Fruit fly (Drosophila melanogaster) whole organism, embryonic: ENCODE results near the gene RabX6.
A peak's percentile ranks its signal among the peaks of the same experiment; 100 is the strongest.

ENCODE experiments used
- Blimp-1 ChIP-seq: fragments of 200-800 bp; sonication (Bioruptor generic); optimal IDR thresholded peaks from 3 replicates; lab custom pipeline; 2018; ENCODE audit warnings: missing biosample characterization, missing genetic modification characterization, mild to moderate bottlenecking, moderate library complexity, missing genetic modification reagents
- BtbVII ChIP-seq: fragments of 200-800 bp; sonication (Bioruptor generic); optimal IDR thresholded peaks from 3 replicates; lab custom pipeline; 2017; ENCODE audit warnings: missing biosample characterization, mild to moderate bottlenecking, missing genetic modification characterization
- Bteb2 ChIP-seq: fragments of 200-800 bp; sonication (Bioruptor generic); optimal IDR thresholded peaks from 2 replicates; lab custom pipeline; 2016; ENCODE audit warnings: missing biosample characterization, missing genetic modification characterization
- CG10979 ChIP-seq: fragments of 200-800 bp; sonication (Bioruptor generic); optimal IDR thresholded peaks from 2 replicates; lab custom pipeline; 2018; ENCODE audit warnings: missing biosample characterization, mild to moderate bottlenecking, missing genetic modification characterization, moderate library complexity
- CG11085 ChIP-seq: fragments of 200-800 bp; sonication (Bioruptor generic); IDR thresholded peaks from 2 replicates; pipeline ENCODE4 v1.3.6; 2022; ENCODE audit warnings: missing biosample characterization, missing genetic modification characterization
- CG12391 ChIP-seq: fragments of 200-800 bp; sonication (Bioruptor generic); optimal IDR thresholded peaks from 3 replicates; lab custom pipeline; 2018; ENCODE audit warnings: missing biosample characterization, mild to moderate bottlenecking, missing genetic modification characterization, moderate library complexity
- CG14441 ChIP-seq: fragments of 200-800 bp; sonication (Bioruptor generic); IDR thresholded peaks from 2 replicates; pipeline ENCODE4 v1.3.6; 2022; ENCODE audit warnings: missing biosample characterization, missing genetic modification characterization
- CG15601 ChIP-seq: fragments of 200-800 bp; sonication (Bioruptor generic); optimal IDR thresholded peaks from 3 replicates; lab custom pipeline; 2019; ENCODE audit warnings: missing biosample characterization, mild to moderate bottlenecking, missing genetic modification characterization, moderate library complexity
- CG17829 ChIP-seq: fragments of 200-800 bp; optimal IDR thresholded peaks from 2 replicates; lab custom pipeline; 2019; ENCODE audit warnings: missing biosample characterization, mild to moderate bottlenecking, missing genetic modification characterization, moderate library complexity
- CG2678 ChIP-seq: fragments of 200-800 bp; sonication (Bioruptor generic); optimal IDR thresholded peaks from 3 replicates; lab custom pipeline; 2019; ENCODE audit warnings: missing biosample characterization, mild to moderate bottlenecking, missing genetic modification characterization, moderate library complexity
- CG2875 ChIP-seq: fragments of 200-800 bp; sonication (Bioruptor generic); optimal IDR thresholded peaks from 2 replicates; lab custom pipeline; 2017; ENCODE audit warnings: missing biosample characterization, mild to moderate bottlenecking, missing genetic modification characterization, missing genetic modification reagents
- CG30403 ChIP-seq: fragments of 200-800 bp; sonication (Bioruptor generic); optimal IDR thresholded peaks from 3 replicates; lab custom pipeline; 2016; ENCODE audit warnings: missing biosample characterization, missing genetic modification characterization
- CG31441 ChIP-seq: fragments of 200-800 bp; sonication (Bioruptor generic); IDR thresholded peaks from 2 replicates; pipeline ENCODE4 v1.3.6; 2022; ENCODE audit warnings: missing biosample characterization, missing genetic modification characterization
- CG3407 ChIP-seq: fragments of 200-800 bp; sonication (Bioruptor generic); optimal IDR thresholded peaks from 2 replicates; lab custom pipeline; 2018; ENCODE audit warnings: missing biosample characterization, mild to moderate bottlenecking, missing genetic modification characterization
- CG34224 ChIP-seq: fragments of 200-800 bp; sonication (Bioruptor generic); IDR thresholded peaks from 3 replicates; pipeline ENCODE4 v1.3.6; 2022; ENCODE audit warnings: missing biosample characterization, missing genetic modification characterization; ENCODE audit not compliant: partially characterized antibody
- CG6689 ChIP-seq: fragments of 200-800 bp; sonication (Bioruptor generic); IDR thresholded peaks from 2 replicates; pipeline ENCODE4 v1.3.6; 2022; ENCODE audit warnings: missing biosample characterization, missing genetic modification characterization
- CG7271 ChIP-seq: fragments of 200-800 bp; sonication (Bioruptor generic); optimal IDR thresholded peaks from 2 replicates; lab custom pipeline; 2018; ENCODE audit warnings: missing biosample characterization, mild to moderate bottlenecking, missing genetic modification characterization, moderate library complexity
- CG7745 ChIP-seq: fragments of 200-800 bp; sonication (Bioruptor generic); optimal IDR thresholded peaks from 2 replicates; lab custom pipeline; 2018; ENCODE audit warnings: missing biosample characterization, mild to moderate bottlenecking, missing genetic modification characterization, moderate library complexity
- CG7963 ChIP-seq: fragments of 200-800 bp; sonication (Bioruptor generic); IDR thresholded peaks from 3 replicates; pipeline ENCODE4 v1.3.6; 2022; ENCODE audit warnings: missing biosample characterization, missing genetic modification characterization; ENCODE audit not compliant: partially characterized antibody
- Camta ChIP-seq: fragments of 200-800 bp; sonication (Bioruptor generic); optimal IDR thresholded peaks from 2 replicates; lab custom pipeline; 2016; ENCODE audit warnings: missing biosample characterization, missing genetic modification characterization
- Chrac-16 ChIP-seq: fragments of 200-800 bp; sonication (Bioruptor generic); optimal IDR thresholded peaks from 3 replicates; lab custom pipeline; 2016; ENCODE audit warnings: missing biosample characterization, missing genetic modification characterization
- CoRest ChIP-seq: fragments of 200-800 bp; sonication (Bioruptor generic); optimal IDR thresholded peaks from 3 replicates; lab custom pipeline; 2018; ENCODE audit warnings: missing biosample characterization, mild to moderate bottlenecking, missing genetic modification characterization, moderate library complexity
- D19A ChIP-seq: fragments of 200-800 bp; optimal IDR thresholded peaks from 3 replicates; lab custom pipeline; 2019; ENCODE audit warnings: missing biosample characterization, mild to moderate bottlenecking, missing genetic modification characterization, moderate library complexity
- Hmx ChIP-seq: fragments of 200-800 bp; sonication (Bioruptor generic); optimal IDR thresholded peaks from 2 replicates; lab custom pipeline; 2016; ENCODE audit warnings: missing biosample characterization, missing genetic modification characterization
- Med ChIP-seq: fragments of 200-800 bp; sonication (Bioruptor generic); peaks from one replicate; lab custom pipeline; 2016; ENCODE audit warnings: missing biosample characterization, missing genetic modification characterization, mild to moderate bottlenecking, inconsistent platforms, moderate library complexity
- Meics ChIP-seq: fragments of 200-800 bp; sonication (Bioruptor generic); optimal IDR thresholded peaks from 2 replicates; lab custom pipeline; 2017; ENCODE audit warnings: missing biosample characterization, mild to moderate bottlenecking, missing genetic modification characterization
- Oli ChIP-seq: fragments of 200-800 bp; sonication (Bioruptor generic); optimal IDR thresholded peaks from 2 replicates; lab custom pipeline; 2018; ENCODE audit warnings: missing biosample characterization, mild to moderate bottlenecking, missing genetic modification characterization, moderate library complexity
- Trl ChIP-seq, 3 experiments: fragments of >200 bp in 2 of 3; fragments of 200-800 bp in 1 of 3; sonication (Bioruptor generic) in 1 of 3; optimal IDR thresholded peaks; 2 replicates in 1 of 3; 3 replicates in 2 of 3; lab custom pipeline; 2016 to 2017; ENCODE audit warnings: missing biosample characterization in 1 of 3, missing genetic modification characterization in 1 of 3
- ara ChIP-seq: fragments of 200-800 bp; sonication (Bioruptor generic); IDR thresholded peaks from 2 replicates; pipeline ENCODE4 v1.3.6; 2022; ENCODE audit warnings: missing biosample characterization, missing genetic modification characterization
- dmrt11E ChIP-seq: fragments of 200-800 bp; sonication (Bioruptor generic); optimal IDR thresholded peaks from 3 replicates; lab custom pipeline; 2018; ENCODE audit warnings: missing biosample characterization, mild to moderate bottlenecking, missing genetic modification characterization, moderate library complexity
- dmrt99B ChIP-seq: fragments of 200-800 bp; sonication (Bioruptor generic); optimal IDR thresholded peaks from 2 replicates; lab custom pipeline; 2018; ENCODE audit warnings: missing biosample characterization, mild to moderate bottlenecking, missing genetic modification characterization, moderate library complexity
- dpn ChIP-seq, 2 experiments: fragments of 200-800 bp; sonication (Bioruptor generic); optimal IDR thresholded peaks; 3 replicates each; lab custom pipeline; 2016; ENCODE audit warnings: missing biosample characterization in 2 of 2, missing genetic modification characterization in 2 of 2
- dysf ChIP-seq: fragments of 200-800 bp; sonication (Bioruptor generic); IDR thresholded peaks from 3 replicates; pipeline ENCODE4 v1.3.6; 2022; ENCODE audit warnings: missing biosample characterization, missing genetic modification characterization
- en ChIP-seq: fragments of 200-800 bp; sonication (Bioruptor generic); optimal IDR thresholded peaks from 2 replicates; lab custom pipeline; 2016; ENCODE audit warnings: missing biosample characterization, missing genetic modification characterization
- fd96Cb ChIP-seq: fragments of 200-800 bp; sonication (Bioruptor generic); optimal IDR thresholded peaks from 2 replicates; lab custom pipeline; 2018; ENCODE audit warnings: missing biosample characterization, mild to moderate bottlenecking, missing genetic modification characterization, moderate library complexity
- gem ChIP-seq: fragments of 200-800 bp; sonication (Bioruptor generic); optimal IDR thresholded peaks from 2 replicates; lab custom pipeline; 2019; ENCODE audit warnings: missing biosample characterization, mild to moderate bottlenecking, missing genetic modification characterization, moderate library complexity
- gfzf ChIP-seq: fragments of 200-800 bp; sonication (Bioruptor generic); optimal IDR thresholded peaks from 2 replicates; lab custom pipeline; 2016; ENCODE audit warnings: missing biosample characterization, mild to moderate bottlenecking, missing genetic modification characterization, moderate library complexity
- hbn ChIP-seq: fragments of 200-800 bp; sonication (Bioruptor generic); IDR thresholded peaks from 2 replicates; pipeline ENCODE4 v1.3.6; 2022; ENCODE audit warnings: missing biosample characterization, missing genetic modification characterization; ENCODE audit not compliant: partially characterized antibody
- klu ChIP-seq: fragments of 200-800 bp; sonication (Bioruptor generic); IDR thresholded peaks from 2 replicates; pipeline ENCODE4 v1.3.6; 2022; ENCODE audit warnings: missing biosample characterization, missing genetic modification characterization
- lola ChIP-seq, 3 experiments: fragments of >200 bp in 2 of 3; fragments of 200-800 bp in 1 of 3; sonication (Bioruptor generic) in 1 of 3; optimal IDR thresholded peaks; 2 replicates each; lab custom pipeline; 2017 to 2019; ENCODE audit warnings: missing biosample characterization in 3 of 3, missing genetic modification characterization in 3 of 3, mild to moderate bottlenecking in 1 of 3, moderate library complexity in 1 of 3
- onecut ChIP-seq: fragments of 200-800 bp; sonication (Bioruptor generic); IDR thresholded peaks from 2 replicates; pipeline ENCODE4 v1.3.6; 2022; ENCODE audit warnings: missing biosample characterization, missing genetic modification characterization
- org-1 ChIP-seq: fragments of 200-800 bp; sonication (Bioruptor generic); optimal IDR thresholded peaks from 2 replicates; lab custom pipeline; 2017; ENCODE audit warnings: missing biosample characterization, missing genetic modification characterization
- pita ChIP-seq: fragments of 200-800 bp; sonication (Bioruptor generic); optimal IDR thresholded peaks from 2 replicates; lab custom pipeline; 2017; ENCODE audit warnings: missing biosample characterization, mild to moderate bottlenecking, missing genetic modification characterization
- pnt ChIP-seq: fragments of 200-800 bp; sonication (Bioruptor generic); optimal IDR thresholded peaks from 3 replicates; lab custom pipeline; 2016; ENCODE audit warnings: missing biosample characterization, missing genetic modification characterization
- sens ChIP-seq: fragments of 200-800 bp; sonication (Bioruptor generic); peaks from one replicate; lab custom pipeline; 2016; ENCODE audit warnings: missing biosample characterization, missing genetic modification characterization
- seq ChIP-seq: fragments of 200-800 bp; sonication (Bioruptor generic); IDR thresholded peaks from 2 replicates; pipeline ENCODE4 v1.3.6; 2022; ENCODE audit warnings: missing biosample characterization, missing genetic modification characterization
- slp2 ChIP-seq: fragments of 200-800 bp; sonication (Bioruptor generic); optimal IDR thresholded peaks from 2 replicates; lab custom pipeline; 2016; ENCODE audit warnings: missing biosample characterization, missing genetic modification characterization
- ssp ChIP-seq: fragments of 200-800 bp; sonication (Bioruptor generic); IDR thresholded peaks from 2 replicates; pipeline ENCODE4 v1.3.6; 2022; ENCODE audit warnings: missing biosample characterization, missing genetic modification characterization
- ttk ChIP-seq: fragments of 200-800 bp; sonication (Bioruptor generic); IDR thresholded peaks from 2 replicates; pipeline ENCODE4 v2.1.2; 2022; ENCODE audit warnings: missing biosample characterization, missing genetic modification characterization
- unpg ChIP-seq: fragments of 200-800 bp; sonication (Bioruptor generic); optimal IDR thresholded peaks from 3 replicates; lab custom pipeline; 2018; ENCODE audit warnings: missing biosample characterization, mild to moderate bottlenecking, missing genetic modification characterization, moderate library complexity

Gene RabX6

dm6 chr3L:721026-721425, 30.7 kb downstream of the RabX6 start (continued):
- TF ChIP-seq dmrt99B (peak; percentile 33), org-1 (GFP tag; lab: Kevin White, UChicago) (peak; percentile 35), CG31441 (GFP tag; lab: Robert Waterston, UW) (peak; percentile 70), fd96Cb (tag; lab: Kevin White, UChicago) (peak; percentile 26), CG3407 (GFP tag; lab: Kevin White, UChicago) (peak; percentile 29), CG2678 (tag; lab: Kevin White, UChicago) (peak; percentile 26), CG10979 (tag; lab: Kevin White, UChicago) (peak; percentile 61), dmrt11E (peak; percentile 70), Hmx (GFP tag; lab: Kevin White, UChicago) (no peak), BtbVII (no peak), en (GFP tag; lab: Kevin White, UChicago) (peak; percentile 40), CG7963 (no peak), CG14441 (GFP tag; lab: Robert Waterston, UW) (0 out of 2 replicates have a peak, but pooled peaks have one; percentile 16), dysf (GFP tag; lab: Robert Waterston, UW) (peak; percentile 29; the same call in 1 of the 3 replicates), ssp (GFP tag; lab: Robert Waterston, UW) (peak; percentile 18; the same call in 1 of the 2 replicates), CG7745 (no peak), slp2 (GFP tag; lab: Kevin White, UChicago) (peak; percentile 19), lola (GFP tag; optimal IDR thresholded peaks at IDR 0.05; lab: Kevin White, UChicago) (peak in 1 of 3 experiments; percentile 54), dpn (GFP tag; optimal IDR thresholded peaks at IDR 0.05; lab: Kevin White, UChicago) (peak in 1 of 2 experiments; percentile 24), pita (GFP tag; lab: Kevin White, UChicago) (no peak), onecut (GFP tag; lab: Robert Waterston, UW) (no peak), pnt (GFP tag; lab: Kevin White, UChicago) (peak; percentile 37), sens (peak; percentile 95), Chrac-16 (GFP tag; lab: Kevin White, UChicago) (peak; percentile 6), seq (0 out of 2 replicates have a peak, but pooled peaks have one; percentile 19), Trl (optimal IDR thresholded peaks at IDR 0.05; lab: Kevin White, UChicago) (no peak), Trl (GFP tag; optimal IDR thresholded peaks at IDR 0.05; lab: Kevin White, UChicago) (peak; percentile 4), gfzf (no peak), klu (GFP tag; lab: Robert Waterston, UW) (no peak), CG11085 (GFP tag; lab: Robert Waterston, UW) (no peak), gem (tag; lab: Kevin White, UChicago) (peak; percentile 73), CG34224 (GFP tag; lab: Robert Waterston, UW) (no peak), CG7271 (tag; lab: Kevin White, UChicago) (no peak), Camta (GFP tag; lab: Kevin White, UChicago) (peak; percentile 45), Blimp-1 (peak; percentile 36), CG12391 (tag; lab: Kevin White, UChicago) (peak; percentile 15), CG15601 (tag; lab: Kevin White, UChicago) (peak; percentile 28), ara (peak; percentile 46), CG6689 (GFP tag; lab: Robert Waterston, UW) (peak; percentile 43), CG30403 (peak; percentile 6), unpg (GFP tag; lab: Kevin White, UChicago) (peak; percentile 61), hbn (GFP tag; lab: Robert Waterston, UW) (no peak), CoRest (peak; percentile 6), Meics (GFP tag; lab: Kevin White, UChicago) (no peak), Bteb2 (GFP tag; lab: Kevin White, UChicago) (no peak), CG17829 (tag; lab: Kevin White, UChicago) (peak; percentile 19), ttk (GFP tag; lab: Robert Waterston, UW) (peak; percentile 48), Med (GFP tag; lab: Kevin White, UChicago) (peak; percentile 53), CG2875 (GFP tag; lab: Kevin White, UChicago) (peak; percentile 62), Oli (no peak), D19A (tag; lab: Kevin White, UChicago) (peak; percentile 5)
